Worm (Caenorhabditis elegans): ENCODE data around the gene F26D2.15.

- TF ChIP-seq odd-2 (tag; optimal IDR thresholded peaks at IDR 0.05) (no peak), pha-4 (tag; optimal IDR thresholded peaks at IDR 0.05) (no peak), zip-5 (tag; optimal IDR thresholded peaks at IDR 0.05) (no peak), ets-4 (tag; optimal IDR thresholded peaks at IDR 0.05) (no peak), ceh-18 (tag; optimal IDR thresholded peaks at IDR 0.05) (no peak), ama-1 (optimal IDR thresholded peaks at IDR 0.05) (no peak), sox-4 (tag; optimal IDR thresholded peaks at IDR 0.05) (no peak), ttx-3 (tag; optimal IDR thresholded peaks at IDR 0.05) (no peak), tbx-7 (tag; optimal IDR thresholded peaks at IDR 0.05) (no peak), pha-2 (tag; optimal IDR thresholded peaks at IDR 0.05) (no peak)
These were observed 33.7 kb upstream of the F26D2.15 start, which contains the start of gene syp-1 for ce11 chrV:16403974-16404373.

Measured in whole organism, late embryonic.